Worm (Caenorhabditis elegans) whole organism, L4 larva: ENCODE results near the gene F13E6.2.

Source experiments
- F26F4.8 ChIP-seq: fragments of 200-800 bp; sonication (Bioruptor generic); conservative IDR thresholded peaks from 2 replicates; pipeline ENCODE4 v1.3.6; 2022; ENCODE audit warnings: missing genetic modification characterization, missing compliant biosample characterization
- F37D6.2 ChIP-seq: sonication (generic microtip); optimal IDR thresholded peaks from 2 replicates; lab custom pipeline; 2016; ENCODE audit warnings: mild to moderate bottlenecking, missing genetic modification characterization, missing compliant biosample characterization
- F44E2.7 ChIP-seq: fragments of 200-800 bp; sonication (Bioruptor generic); IDR thresholded peaks from 2 replicates; pipeline ENCODE4 v2.1.2; 2022; ENCODE audit warnings: missing genetic modification characterization, missing compliant biosample characterization
- T20F7.1 ChIP-seq: fragments of 200-800 bp; sonication (Bioruptor generic); optimal IDR thresholded peaks from 2 replicates; lab custom pipeline; 2018; ENCODE audit warnings: mild to moderate bottlenecking, missing genetic modification characterization, missing compliant biosample characterization
- T26A8.4 ChIP-seq: fragments of 200-800 bp; sonication (Bioruptor generic); IDR thresholded peaks from 2 replicates; pipeline ENCODE4 v1.3.6; 2022; ENCODE audit warnings: missing genetic modification characterization, missing compliant biosample characterization
- Y5F2A.4 ChIP-seq: fragments of 200-800 bp; sonication (Bioruptor generic); optimal IDR thresholded peaks from 2 replicates; lab custom pipeline; 2018; ENCODE audit warnings: mild to moderate bottlenecking, missing genetic modification characterization, missing compliant biosample characterization
- ZK337.2 ChIP-seq: fragments of 200-800 bp; sonication (Bioruptor generic); IDR thresholded peaks from 2 replicates; pipeline ENCODE4 v1.3.6; 2022; ENCODE audit warnings: missing genetic modification reagents, missing genetic modification characterization, missing compliant biosample characterization
- ZK546.5 ChIP-seq, 2 experiments: sonication (generic microtip); optimal IDR thresholded peaks; 2 replicates each; lab custom pipeline; 2017; ENCODE audit warnings: missing biosample characterization in 2 of 2, missing genetic modification characterization in 2 of 2
- aha-1 ChIP-seq: fragments of 150-350 bp; peaks from one replicate; lab custom pipeline; 2014; ENCODE audit warnings: missing biosample characterization, missing genetic modification characterization
- aly-2 ChIP-seq: sonication (generic microtip); optimal IDR thresholded peaks from 2 replicates; lab custom pipeline; 2018; ENCODE audit warnings: missing biosample characterization, missing genetic modification characterization
- ama-1 ChIP-seq: fragments of 150-350 bp; optimal IDR thresholded peaks from 2 replicates; lab custom pipeline; 2014; ENCODE audit warnings: inconsistent platforms, mixed read lengths
- ceh-28 ChIP-seq: fragments of 150-350 bp; optimal IDR thresholded peaks from 2 replicates; lab custom pipeline; 2014; ENCODE audit warnings: missing biosample characterization, missing genetic modification reagents, missing genetic modification characterization
- ceh-44 ChIP-seq: fragments of 200-800 bp; sonication (Bioruptor generic); IDR thresholded peaks from 2 replicates; pipeline ENCODE4 v1.3.6; 2022; ENCODE audit warnings: missing genetic modification reagents, missing genetic modification characterization, missing compliant biosample characterization
- ceh-62 ChIP-seq: sonication (generic microtip); optimal IDR thresholded peaks from 2 replicates; lab custom pipeline; 2017; ENCODE audit warnings: missing biosample characterization, missing genetic modification characterization
- ceh-82 ChIP-seq: sonication (generic microtip); optimal IDR thresholded peaks from 2 replicates; lab custom pipeline; 2017; ENCODE audit warnings: missing biosample characterization, missing genetic modification characterization
- ces-1 ChIP-seq: fragments of 150-350 bp; sonication (generic microtip); optimal IDR thresholded peaks from 4 replicates; lab custom pipeline; 2014; ENCODE audit warnings: missing biosample characterization, missing genetic modification reagents, missing genetic modification characterization
- cey-2 ChIP-seq: sonication (generic microtip); optimal IDR thresholded peaks from 3 replicates; lab custom pipeline; 2017; ENCODE audit warnings: missing genetic modification characterization, mild to moderate bottlenecking, missing compliant biosample characterization, antibody characterized with exemption, borderline replicate concordance; ENCODE audit not compliant: insufficient read depth
- daf-19 ChIP-seq: fragments of 200-800 bp; sonication (Bioruptor generic); conservative IDR thresholded peaks from 2 replicates; pipeline ENCODE4 v1.3.6; 2022; ENCODE audit warnings: missing genetic modification characterization, missing compliant biosample characterization
- daf-8 ChIP-seq: fragments of 200-800 bp; sonication (Bioruptor generic); IDR thresholded peaks from 2 replicates; pipeline ENCODE4 v1.3.6; 2022; ENCODE audit warnings: missing genetic modification characterization, missing compliant biosample characterization
- dmd-6 ChIP-seq: fragments of 200-800 bp; sonication (Bioruptor generic); IDR thresholded peaks from 2 replicates; pipeline ENCODE4 v1.3.6; 2022; ENCODE audit warnings: missing genetic modification reagents, missing genetic modification characterization, missing compliant biosample characterization
- dpl-1 ChIP-seq: fragments of 150-350 bp; optimal IDR thresholded peaks from 2 replicates; lab custom pipeline; 2014; ENCODE audit warnings: missing biosample characterization, missing genetic modification reagents, missing genetic modification characterization
- duxl-1 ChIP-seq: sonication (generic microtip); optimal IDR thresholded peaks from 2 replicates; lab custom pipeline; 2016; ENCODE audit warnings: mild to moderate bottlenecking, missing genetic modification characterization, moderate library complexity, missing compliant biosample characterization; ENCODE audit not compliant: poor library complexity
- dve-1 ChIP-seq: sonication (generic microtip); optimal IDR thresholded peaks from 2 replicates; lab custom pipeline; 2017; ENCODE audit warnings: antibody characterized with exemption, mild to moderate bottlenecking, missing genetic modification characterization, missing compliant biosample characterization; ENCODE audit not compliant: insufficient read depth
- egl-27 ChIP-seq: sonication (generic microtip); optimal IDR thresholded peaks from 3 replicates; lab custom pipeline; 2017; ENCODE audit warnings: missing biosample characterization, missing genetic modification reagents, missing genetic modification characterization
- egl-43 ChIP-seq: fragments of 200-800 bp; sonication (Bioruptor generic); IDR thresholded peaks from 2 replicates; pipeline ENCODE4 v1.3.6; 2022; ENCODE audit warnings: missing genetic modification reagents, missing genetic modification characterization, missing compliant biosample characterization
- fos-1 ChIP-seq: fragments of 150-350 bp; optimal IDR thresholded peaks from 2 replicates; lab custom pipeline; 2014; ENCODE audit warnings: missing biosample characterization, missing genetic modification characterization
- lin-1 ChIP-seq: fragments of 200-800 bp; sonication (Bioruptor generic); IDR thresholded peaks from 2 replicates; pipeline ENCODE4 v1.3.6; 2022; ENCODE audit warnings: missing genetic modification reagents, missing genetic modification characterization, missing compliant biosample characterization
- lin-15B ChIP-seq: fragments of 150-350 bp; sonication (generic microtip); optimal IDR thresholded peaks from 3 replicates; lab custom pipeline; 2014; ENCODE audit warnings: missing biosample characterization, missing genetic modification characterization
- lin-29 ChIP-seq: fragments of 200-800 bp; sonication (Bioruptor generic); IDR thresholded peaks from 2 replicates; pipeline ENCODE4 v1.3.6; 2022; ENCODE audit warnings: missing genetic modification reagents, missing genetic modification characterization, missing compliant biosample characterization
- lin-38 ChIP-seq: fragments of 200-800 bp; sonication (Bioruptor generic); IDR thresholded peaks from 2 replicates; pipeline ENCODE4 v1.3.6; 2022; ENCODE audit warnings: missing genetic modification reagents, missing genetic modification characterization, missing compliant biosample characterization
- lin-39 ChIP-seq: fragments of 150-350 bp; optimal IDR thresholded peaks from 2 replicates; lab custom pipeline; 2014; ENCODE audit warnings: missing biosample characterization, missing genetic modification reagents, missing genetic modification characterization
- lsy-2 ChIP-seq, 2 experiments: fragments of 150-350 bp in 1 of 2; sonication (generic microtip) in 1 of 2; optimal IDR thresholded peaks; 2 replicates each; lab custom pipeline; 2014 to 2017; ENCODE audit warnings: missing biosample characterization in 2 of 2, missing genetic modification characterization in 2 of 2
- madf-5 ChIP-seq, 2 experiments: fragments of 200-800 bp; sonication (Bioruptor generic); IDR thresholded peaks; 2 replicates each; pipeline ENCODE4 v1.3.6; 2022; ENCODE audit warnings: missing compliant biosample characterization in 2 of 2, missing genetic modification characterization in 2 of 2
- mep-1 ChIP-seq: fragments of 150-350 bp; sonication (generic microtip); optimal IDR thresholded peaks from 3 replicates; lab custom pipeline; 2014; ENCODE audit warnings: missing biosample characterization, missing genetic modification characterization
- mes-2 ChIP-seq: sonication (generic microtip); optimal IDR thresholded peaks from 2 replicates; lab custom pipeline; 2016; ENCODE audit warnings: missing genotype, mild to moderate bottlenecking, missing genetic modification characterization, missing compliant biosample characterization; ENCODE audit not compliant: poor library complexity, severe bottlenecking
- nhr-102 ChIP-seq: sonication (generic microtip); optimal IDR thresholded peaks from 2 replicates; lab custom pipeline; 2016; ENCODE audit warnings: mild to moderate bottlenecking, missing genetic modification characterization, moderate library complexity, missing compliant biosample characterization
- nhr-11 ChIP-seq: fragments of 150-350 bp; optimal IDR thresholded peaks from 2 replicates; lab custom pipeline; 2014; ENCODE audit warnings: missing biosample characterization, missing genetic modification characterization
- nhr-237 ChIP-seq: sonication (generic microtip); optimal IDR thresholded peaks from 2 replicates; lab custom pipeline; 2017; ENCODE audit warnings: missing biosample characterization, missing genetic modification characterization
- nhr-28 ChIP-seq: fragments of 150-350 bp; optimal IDR thresholded peaks from 2 replicates; lab custom pipeline; 2014; ENCODE audit warnings: missing biosample characterization, missing genetic modification characterization
- nhr-77 ChIP-seq: fragments of 150-350 bp; optimal IDR thresholded peaks from 2 replicates; lab custom pipeline; 2014; ENCODE audit warnings: missing biosample characterization, missing genetic modification characterization
- pha-4 ChIP-seq, 2 experiments: fragments of 150-350 bp in 1 of 2; fragments of 200-800 bp in 1 of 2; sonication (Bioruptor generic) in 1 of 2; IDR thresholded peaks in 1 of 2; optimal IDR thresholded peaks in 1 of 2; 2 replicates each; pipeline versions ENCODE4 v1.3.6 to Lab custom; 2014 to 2022; ENCODE audit warnings: missing genetic modification characterization in 2 of 2, missing genetic modification reagents in 2 of 2, missing biosample characterization in 1 of 2, missing compliant biosample characterization in 1 of 2
- php-3 ChIP-seq: fragments of 200-800 bp; sonication (Bioruptor generic); IDR thresholded peaks from 2 replicates; pipeline ENCODE4 v1.3.6; 2022; ENCODE audit warnings: missing genetic modification reagents, missing genetic modification characterization, missing compliant biosample characterization
- rbr-2 ChIP-seq: sonication (generic microtip); optimal IDR thresholded peaks from 2 replicates; lab custom pipeline; 2016; ENCODE audit warnings: missing genotype, missing genetic modification characterization, missing compliant biosample characterization
- set-16 ChIP-seq: fragments of 200-800 bp; sonication (Bioruptor generic); IDR thresholded peaks from 2 replicates; pipeline ENCODE4 v1.3.6; 2022; ENCODE audit warnings: missing genetic modification reagents, missing genetic modification characterization, missing compliant biosample characterization
- tag-97 ChIP-seq: fragments of 200-800 bp; sonication (Bioruptor generic); IDR thresholded peaks from 2 replicates; pipeline ENCODE4 v1.3.6; 2022; ENCODE audit warnings: missing genetic modification characterization, missing compliant biosample characterization
- tra-1 ChIP-seq: fragments of 200-800 bp; sonication (Bioruptor generic); IDR thresholded peaks from 2 replicates; pipeline ENCODE4 v1.3.6; 2022; ENCODE audit warnings: missing genetic modification reagents, missing genetic modification characterization, missing compliant biosample characterization
- unc-130 ChIP-seq: sonication (generic microtip); optimal IDR thresholded peaks from 2 replicates; lab custom pipeline; 2016; ENCODE audit warnings: missing genetic modification reagents, missing genetic modification characterization, missing compliant biosample characterization
- vab-7 ChIP-seq: fragments of 200-800 bp; sonication (Bioruptor generic); IDR thresholded peaks from 2 replicates; pipeline ENCODE4 v1.3.6; 2022; ENCODE audit warnings: missing genetic modification reagents, missing genetic modification characterization, missing compliant biosample characterization
- zag-1 ChIP-seq: fragments of 150-350 bp; optimal IDR thresholded peaks from 2 replicates; lab custom pipeline; 2014; ENCODE audit warnings: missing biosample characterization, missing genetic modification characterization
- zfp-2 ChIP-seq: sonication (generic microtip); optimal IDR thresholded peaks from 2 replicates; lab custom pipeline; 2016; ENCODE audit warnings: mild to moderate bottlenecking, missing genetic modification characterization, missing compliant biosample characterization
- zip-2 ChIP-seq: fragments of 150-350 bp; optimal IDR thresholded peaks from 2 replicates; lab custom pipeline; 2014; ENCODE audit warnings: missing biosample characterization, missing genetic modification characterization
- ztf-7 ChIP-seq: fragments of 150-350 bp; optimal IDR thresholded peaks from 2 replicates; lab custom pipeline; 2014; ENCODE audit warnings: missing biosample characterization, missing genetic modification characterization

F13E6.2 gene

DNA sequence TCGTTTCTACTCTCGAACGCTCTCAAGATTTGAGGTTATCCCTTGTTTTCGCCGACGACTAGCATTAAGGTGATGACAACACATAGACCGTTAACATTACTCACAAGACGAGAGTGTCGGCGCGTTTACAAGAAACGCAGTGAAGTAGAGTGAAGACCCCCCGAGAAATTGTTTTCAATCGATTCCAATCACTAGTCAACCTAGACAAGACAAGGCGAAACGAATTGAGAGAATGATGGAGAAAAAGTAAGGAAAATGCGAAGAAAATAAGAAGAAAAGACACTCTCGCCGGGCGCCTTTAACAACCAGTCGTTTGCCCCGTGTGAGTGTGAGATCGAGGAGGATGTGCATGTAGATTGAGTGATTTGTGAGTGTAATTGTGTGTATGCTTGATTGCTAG is 10.4 kb upstream of the F13E6.2 start (continued):
- TF ChIP-seq mep-1 (tag; lab: Kevin White, UChicago) (peak; percentile 60), nhr-102 (tag; lab: Kevin White, UChicago) (no peak), T26A8.4 (GFP tag; lab: Robert Waterston, UW) (no peak), dpl-1 (no peak), php-3 (no peak), F37D6.2 (tag; lab: Kevin White, UChicago) (no peak), ces-1 (GFP tag; lab: Kevin White, UChicago) (no peak), egl-43 (GFP tag; lab: Robert Waterston, UW) (no peak), madf-5 (GFP tag; IDR thresholded peaks at IDR 0.05; lab: Robert Waterston, UW) (no peak), vab-7 (GFP tag; lab: Robert Waterston, UW) (no peak), dve-1 (tag; lab: Kevin White, UChicago) (peak; percentile 47), duxl-1 (tag; lab: Kevin White, UChicago) (no peak), tra-1 (GFP tag; lab: Robert Waterston, UW) (no peak), mes-2 (tag; lab: Kevin White, UChicago) (peak; percentile 40), ztf-7 (tag; lab: Kevin White, UChicago) (peak; percentile 30), Y5F2A.4 (no peak), cey-2 (tag; lab: Kevin White, UChicago) (no peak), daf-8 (GFP tag; lab: Robert Waterston, UW) (no peak), fos-1 (tag; lab: Kevin White, UChicago) (no peak), ama-1 (peak; percentile 46), ceh-62 (tag; lab: Kevin White, UChicago) (no peak), nhr-28 (tag; lab: Kevin White, UChicago) (peak; percentile 84), T20F7.1 (GFP tag; lab: Kevin White, UChicago) (no peak), dmd-6 (peak; percentile 54), zfp-2 (tag; lab: Kevin White, UChicago) (no peak), tag-97 (no peak), lin-1 (no peak), ZK546.5 (tag; optimal IDR thresholded peaks at IDR 0.05; lab: Kevin White, UChicago) (no peak), F44E2.7 (GFP tag; lab: Robert Waterston, UW) (no peak), unc-130 (GFP tag; lab: Kevin White, UChicago) (no peak), rbr-2 (tag; lab: Kevin White, UChicago) (no peak), zag-1 (tag; lab: Kevin White, UChicago) (no peak), lin-29 (GFP tag; lab: Robert Waterston, UW) (no peak), nhr-237 (tag; lab: Kevin White, UChicago) (no peak), egl-27 (tag; lab: Kevin White, UChicago) (no peak), zip-2 (no peak), lin-38 (GFP tag; lab: Robert Waterston, UW) (no peak), lsy-2 (tag; optimal IDR thresholded peaks at IDR 0.05; lab: Kevin White, UChicago) (peak in 1 of 2 experiments; percentile 40), lin-39 (no peak), daf-19 (GFP tag; lab: Robert Waterston, UW) (no peak), nhr-11 (peak; percentile 47), nhr-77 (tag; lab: Kevin White, UChicago) (peak; percentile 17), ceh-28 (tag; lab: Kevin White, UChicago) (peak; percentile 49), lin-15B (tag; lab: Kevin White, UChicago) (no peak), ZK337.2 (no peak), F26F4.8 (GFP tag; lab: Robert Waterston, UW) (no peak), aly-2 (tag; lab: Kevin White, UChicago) (no peak), set-16 (GFP tag; lab: Robert Waterston, UW) (no peak), pha-4 (GFP tag; IDR thresholded peaks at IDR 0.05; lab: Robert Waterston, UW) (no peak), pha-4 (tag; optimal IDR thresholded peaks at IDR 0.05; lab: Kevin White, UChicago) (no peak), ceh-82 (tag; lab: Kevin White, UChicago) (no peak), aha-1 (tag; lab: Kevin White, UChicago) (peak; percentile 97), ceh-44 (no peak)
